Worm (Caenorhabditis elegans) whole organism, L4 larva: ENCODE data around the gene nac-3.
A peak's percentile ranks its signal among the peaks of the same experiment; 100 is the strongest.

Experiments
- D1046.2 ChIP-seq: fragments of 200-800 bp; sonication (Bioruptor generic); IDR thresholded peaks from 2 replicates; pipeline ENCODE4 v1.3.6; 2022; ENCODE audit warnings: missing genetic modification characterization, missing compliant biosample characterization
- F37D6.2 ChIP-seq: sonication (generic microtip); optimal IDR thresholded peaks from 2 replicates; lab custom pipeline; 2016; ENCODE audit warnings: mild to moderate bottlenecking, missing genetic modification characterization, missing compliant biosample characterization
- F44E2.7 ChIP-seq: fragments of 200-800 bp; sonication (Bioruptor generic); IDR thresholded peaks from 2 replicates; pipeline ENCODE4 v2.1.2; 2022; ENCODE audit warnings: missing genetic modification characterization, missing compliant biosample characterization
- Y48G9A.11 ChIP-seq: fragments of 200-800 bp; sonication (Bioruptor generic); IDR thresholded peaks from 2 replicates; pipeline ENCODE4 v1.3.6; 2022; ENCODE audit warnings: missing genetic modification reagents, missing genetic modification characterization, missing compliant biosample characterization
- Y5F2A.4 ChIP-seq: fragments of 200-800 bp; sonication (Bioruptor generic); optimal IDR thresholded peaks from 2 replicates; lab custom pipeline; 2018; ENCODE audit warnings: mild to moderate bottlenecking, missing genetic modification characterization, missing compliant biosample characterization
- ZK337.2 ChIP-seq: fragments of 200-800 bp; sonication (Bioruptor generic); IDR thresholded peaks from 2 replicates; pipeline ENCODE4 v1.3.6; 2022; ENCODE audit warnings: missing genetic modification reagents, missing genetic modification characterization, missing compliant biosample characterization
- ZK546.5 ChIP-seq, 2 experiments: sonication (generic microtip); optimal IDR thresholded peaks; 2 replicates each; lab custom pipeline; 2017; ENCODE audit warnings: missing biosample characterization in 2 of 2, missing genetic modification characterization in 2 of 2
- aha-1 ChIP-seq: fragments of 150-350 bp; peaks from one replicate; lab custom pipeline; 2014; ENCODE audit warnings: missing biosample characterization, missing genetic modification characterization
- aly-2 ChIP-seq: sonication (generic microtip); optimal IDR thresholded peaks from 2 replicates; lab custom pipeline; 2018; ENCODE audit warnings: missing biosample characterization, missing genetic modification characterization
- arid-1 ChIP-seq: fragments of 200-800 bp; sonication (Bioruptor generic); conservative IDR thresholded peaks from 2 replicates; pipeline ENCODE4 v1.3.6; 2022; ENCODE audit warnings: missing genetic modification reagents, missing genetic modification characterization, missing compliant biosample characterization
- ceh-20 ChIP-seq: fragments of 200-800 bp; sonication (Bioruptor generic); IDR thresholded peaks from 2 replicates; pipeline ENCODE4 v1.3.6; 2022; ENCODE audit warnings: missing genetic modification reagents, missing genetic modification characterization, missing compliant biosample characterization
- ceh-44 ChIP-seq: fragments of 200-800 bp; sonication (Bioruptor generic); IDR thresholded peaks from 2 replicates; pipeline ENCODE4 v1.3.6; 2022; ENCODE audit warnings: missing genetic modification reagents, missing genetic modification characterization, missing compliant biosample characterization
- ceh-62 ChIP-seq: sonication (generic microtip); optimal IDR thresholded peaks from 2 replicates; lab custom pipeline; 2017; ENCODE audit warnings: missing biosample characterization, missing genetic modification characterization
- daf-12 ChIP-seq: fragments of 150-350 bp; optimal IDR thresholded peaks from 2 replicates; lab custom pipeline; 2014; ENCODE audit warnings: missing biosample characterization, missing genetic modification reagents, missing genetic modification characterization
- daf-16 ChIP-seq, 3 experiments: sonication (generic microtip); optimal IDR thresholded peaks; 2 replicates each; lab custom pipeline; 2016 to 2017; ENCODE audit warnings: missing genetic modification characterization in 3 of 3, missing genetic modification reagents in 3 of 3, mild to moderate bottlenecking in 2 of 3, missing compliant biosample characterization in 2 of 3, missing biosample characterization in 1 of 3, moderate library complexity in 1 of 3
- daf-19 ChIP-seq: fragments of 200-800 bp; sonication (Bioruptor generic); conservative IDR thresholded peaks from 2 replicates; pipeline ENCODE4 v1.3.6; 2022; ENCODE audit warnings: missing genetic modification characterization, missing compliant biosample characterization
- dmd-6 ChIP-seq: fragments of 200-800 bp; sonication (Bioruptor generic); IDR thresholded peaks from 2 replicates; pipeline ENCODE4 v1.3.6; 2022; ENCODE audit warnings: missing genetic modification reagents, missing genetic modification characterization, missing compliant biosample characterization
- dpl-1 ChIP-seq: fragments of 150-350 bp; optimal IDR thresholded peaks from 2 replicates; lab custom pipeline; 2014; ENCODE audit warnings: missing biosample characterization, missing genetic modification reagents, missing genetic modification characterization
- fos-1 ChIP-seq: fragments of 150-350 bp; optimal IDR thresholded peaks from 2 replicates; lab custom pipeline; 2014; ENCODE audit warnings: missing biosample characterization, missing genetic modification characterization
- hlh-11 ChIP-seq: fragments of 200-800 bp; sonication (Bioruptor generic); optimal IDR thresholded peaks from 2 replicates; lab custom pipeline; 2018; ENCODE audit warnings: mild to moderate bottlenecking, missing genetic modification characterization, missing compliant biosample characterization
- hlh-30 ChIP-seq: sonication (generic microtip); optimal IDR thresholded peaks from 2 replicates; lab custom pipeline; 2017; ENCODE audit warnings: antibody characterized with exemption, mild to moderate bottlenecking, missing genetic modification characterization, missing compliant biosample characterization; ENCODE audit not compliant: insufficient read depth
- lin-13 ChIP-seq: fragments of 150-350 bp; optimal IDR thresholded peaks from 2 replicates; lab custom pipeline; 2014; ENCODE audit warnings: missing biosample characterization, missing genetic modification reagents, missing genetic modification characterization
- lin-15B ChIP-seq: fragments of 150-350 bp; sonication (generic microtip); optimal IDR thresholded peaks from 3 replicates; lab custom pipeline; 2014; ENCODE audit warnings: missing biosample characterization, missing genetic modification characterization
- lin-29 ChIP-seq: fragments of 200-800 bp; sonication (Bioruptor generic); IDR thresholded peaks from 2 replicates; pipeline ENCODE4 v1.3.6; 2022; ENCODE audit warnings: missing genetic modification reagents, missing genetic modification characterization, missing compliant biosample characterization
- madf-5 ChIP-seq, 2 experiments: fragments of 200-800 bp; sonication (Bioruptor generic); IDR thresholded peaks; 2 replicates each; pipeline ENCODE4 v1.3.6; 2022; ENCODE audit warnings: missing compliant biosample characterization in 2 of 2, missing genetic modification characterization in 2 of 2
- madf-9 ChIP-seq: fragments of 200-800 bp; sonication (Bioruptor generic); conservative IDR thresholded peaks from 2 replicates; pipeline ENCODE4 v1.3.6; 2022; ENCODE audit warnings: missing genetic modification reagents, missing genetic modification characterization, missing compliant biosample characterization
- mdl-1 ChIP-seq, 2 experiments: fragments of 150-350 bp in 1 of 2; sonication (generic microtip) in 1 of 2; optimal IDR thresholded peaks; 2 replicates each; lab custom pipeline; 2014 to 2017; ENCODE audit warnings: missing biosample characterization in 2 of 2, missing genetic modification characterization in 2 of 2
- mep-1 ChIP-seq: fragments of 150-350 bp; sonication (generic microtip); optimal IDR thresholded peaks from 3 replicates; lab custom pipeline; 2014; ENCODE audit warnings: missing biosample characterization, missing genetic modification characterization
- mxl-3 ChIP-seq: fragments of 200-800 bp; sonication (Bioruptor generic); optimal IDR thresholded peaks from 2 replicates; lab custom pipeline; 2018; ENCODE audit warnings: mild to moderate bottlenecking, missing genetic modification characterization, missing compliant biosample characterization
- nhr-10 ChIP-seq: fragments of 150-350 bp; optimal IDR thresholded peaks from 2 replicates; lab custom pipeline; 2014; ENCODE audit warnings: missing biosample characterization, missing genetic modification characterization
- nhr-102 ChIP-seq: sonication (generic microtip); optimal IDR thresholded peaks from 2 replicates; lab custom pipeline; 2016; ENCODE audit warnings: mild to moderate bottlenecking, missing genetic modification characterization, moderate library complexity, missing compliant biosample characterization
- nhr-237 ChIP-seq: sonication (generic microtip); optimal IDR thresholded peaks from 2 replicates; lab custom pipeline; 2017; ENCODE audit warnings: missing biosample characterization, missing genetic modification characterization
- nhr-28 ChIP-seq: fragments of 150-350 bp; optimal IDR thresholded peaks from 2 replicates; lab custom pipeline; 2014; ENCODE audit warnings: missing biosample characterization, missing genetic modification characterization
- nhr-41 ChIP-seq: fragments of 200-800 bp; sonication (Bioruptor generic); IDR thresholded peaks from 2 replicates; pipeline ENCODE4 v1.3.6; 2022; ENCODE audit warnings: missing genetic modification reagents, missing genetic modification characterization, missing compliant biosample characterization
- nhr-42 ChIP-seq: fragments of 200-800 bp; sonication (Bioruptor generic); IDR thresholded peaks from 2 replicates; pipeline ENCODE4 v1.3.6; 2022; ENCODE audit warnings: missing genetic modification characterization, missing compliant biosample characterization
- nhr-6 ChIP-seq: fragments of 150-350 bp; optimal IDR thresholded peaks from 2 replicates; lab custom pipeline; 2014; ENCODE audit warnings: missing biosample characterization, missing genetic modification characterization
- nhr-76 ChIP-seq: fragments of 150-350 bp; optimal IDR thresholded peaks from 2 replicates; lab custom pipeline; 2014; ENCODE audit warnings: missing biosample characterization, missing genetic modification characterization
- nhr-77 ChIP-seq: fragments of 150-350 bp; optimal IDR thresholded peaks from 2 replicates; lab custom pipeline; 2014; ENCODE audit warnings: missing biosample characterization, missing genetic modification characterization
- pha-4 ChIP-seq, 2 experiments: fragments of 150-350 bp in 1 of 2; fragments of 200-800 bp in 1 of 2; sonication (Bioruptor generic) in 1 of 2; IDR thresholded peaks in 1 of 2; optimal IDR thresholded peaks in 1 of 2; 2 replicates each; pipeline versions ENCODE4 v1.3.6 to Lab custom; 2014 to 2022; ENCODE audit warnings: missing genetic modification characterization in 2 of 2, missing genetic modification reagents in 2 of 2, missing biosample characterization in 1 of 2, missing compliant biosample characterization in 1 of 2
- pqm-1 ChIP-seq: sonication (generic microtip); optimal IDR thresholded peaks from 2 replicates; lab custom pipeline; 2017; ENCODE audit warnings: missing biosample characterization, missing genetic modification characterization
- rbr-2 ChIP-seq: sonication (generic microtip); optimal IDR thresholded peaks from 2 replicates; lab custom pipeline; 2016; ENCODE audit warnings: missing genotype, missing genetic modification characterization, missing compliant biosample characterization
- saeg-2 ChIP-seq: fragments of 200-800 bp; sonication (Bioruptor generic); IDR thresholded peaks from 2 replicates; pipeline ENCODE4 v1.3.6; 2022; ENCODE audit warnings: missing genetic modification reagents, missing genetic modification characterization, missing compliant biosample characterization
- sdz-12 ChIP-seq: fragments of 200-800 bp; sonication (Bioruptor generic); optimal IDR thresholded peaks from 2 replicates; lab custom pipeline; 2018; ENCODE audit warnings: mild to moderate bottlenecking, missing genetic modification characterization, missing compliant biosample characterization
- snpc-1.2 ChIP-seq: fragments of 200-800 bp; sonication (Bioruptor generic); IDR thresholded peaks from 2 replicates; pipeline ENCODE4 v1.3.6; 2022; ENCODE audit warnings: missing genetic modification reagents, missing genetic modification characterization, missing compliant biosample characterization
- spr-3 ChIP-seq: fragments of 200-800 bp; sonication (Bioruptor generic); optimal IDR thresholded peaks from 2 replicates; lab custom pipeline; 2018; ENCODE audit warnings: mild to moderate bottlenecking, missing genetic modification characterization, missing compliant biosample characterization
- unc-130 ChIP-seq: sonication (generic microtip); optimal IDR thresholded peaks from 2 replicates; lab custom pipeline; 2016; ENCODE audit warnings: missing genetic modification reagents, missing genetic modification characterization, missing compliant biosample characterization
- unc-39 ChIP-seq: sonication (generic microtip); optimal IDR thresholded peaks from 2 replicates; lab custom pipeline; 2017; ENCODE audit warnings: missing biosample characterization, missing genetic modification characterization
- unc-62 ChIP-seq, 3 experiments: fragments of 150-350 bp in 1 of 3; sonication (generic microtip); optimal IDR thresholded peaks in 2 of 3; peaks in 1 of 3; 1 replicate in 1 of 3; 2 replicates in 2 of 3; lab custom pipeline; 2014 to 2017; ENCODE audit warnings: missing biosample characterization in 3 of 3, missing genetic modification characterization in 3 of 3, missing genetic modification reagents in 3 of 3, missing genotype in 1 of 3
- zfp-2 ChIP-seq: sonication (generic microtip); optimal IDR thresholded peaks from 2 replicates; lab custom pipeline; 2016; ENCODE audit warnings: mild to moderate bottlenecking, missing genetic modification characterization, missing compliant biosample characterization
- zip-11 ChIP-seq: fragments of 200-800 bp; sonication (Bioruptor generic); IDR thresholded peaks from 2 replicates; pipeline ENCODE4 v1.3.6; 2022; ENCODE audit warnings: missing genetic modification characterization, missing compliant biosample characterization
- zip-2 ChIP-seq: fragments of 150-350 bp; optimal IDR thresholded peaks from 2 replicates; lab custom pipeline; 2014; ENCODE audit warnings: missing biosample characterization, missing genetic modification characterization
- ztf-11 ChIP-seq: fragments of 150-350 bp; optimal IDR thresholded peaks from 2 replicates; lab custom pipeline; 2014; ENCODE audit warnings: missing biosample characterization, missing genetic modification characterization

The nac-3 gene

ce11 chrIII:10151719-10152118 is 876 bp upstream of the nac-3 start (continued):
- TF ChIP-seq fos-1 (tag; lab: Kevin White, UChicago), result no peak
- TF ChIP-seq Y5F2A.4 (GFP tag; lab: Kevin White, UChicago), result no peak
- no peak for TF ChIP-seq nhr-6 (tag; lab: Kevin White, UChicago)
- no peak for TF ChIP-seq zip-11 (GFP tag; lab: Robert Waterston, UW)
- TF ChIP-seq ztf-11 (tag; lab: Kevin White, UChicago), result no peak
- no peak for TF ChIP-seq Y48G9A.11 (GFP tag; lab: Robert Waterston, UW)
- TF ChIP-seq nhr-237, result no peak
- no peak for TF ChIP-seq lin-29 (GFP tag; lab: Robert Waterston, UW)
- peak in 1 of 2 experiments; percentile 7 for TF ChIP-seq mdl-1 (tag; optimal IDR thresholded peaks at IDR 0.05; lab: Kevin White, UChicago)
- no peak for TF ChIP-seq madf-9
- no peak for TF ChIP-seq snpc-1.2
- no peak for TF ChIP-seq nhr-102 (tag; lab: Kevin White, UChicago)
- no peak for TF ChIP-seq D1046.2 (GFP tag; lab: Robert Waterston, UW)
- no peak for TF ChIP-seq ZK337.2
- TF ChIP-seq ceh-62 (tag; lab: Kevin White, UChicago), result no peak
- TF ChIP-seq mep-1, result peak; percentile 42
- TF ChIP-seq zfp-2 (tag; lab: Kevin White, UChicago), result no peak
- no peak for TF ChIP-seq madf-5 (GFP tag; IDR thresholded peaks at IDR 0.05; lab: Robert Waterston, UW)
- TF ChIP-seq aha-1 (tag; lab: Kevin White, UChicago), result peak; percentile 11
- peak; percentile 22 for TF ChIP-seq hlh-30 (tag; lab: Kevin White, UChicago)
- no peak for TF ChIP-seq nhr-10 (tag; lab: Kevin White, UChicago)
- TF ChIP-seq nhr-28, result no peak
- TF ChIP-seq pqm-1 (tag; lab: Kevin White, UChicago), result no peak
- TF ChIP-seq dpl-1, result no peak
- TF ChIP-seq daf-19 (GFP tag; lab: Robert Waterston, UW), result no peak
- TF ChIP-seq ceh-20 (GFP tag; lab: Robert Waterston, UW), result no peak
- peak; percentile 32 for TF ChIP-seq hlh-11 (tag; lab: Kevin White, UChicago)
- TF ChIP-seq sdz-12 (GFP tag; lab: Kevin White, UChicago), result no peak
- no peak for TF ChIP-seq pha-4 (GFP tag; IDR thresholded peaks at IDR 0.05; lab: Robert Waterston, UW)
- no peak for TF ChIP-seq pha-4 (tag; optimal IDR thresholded peaks at IDR 0.05; lab: Kevin White, UChicago)
- no peak for TF ChIP-seq zip-2
- TF ChIP-seq nhr-76 (tag; lab: Kevin White, UChicago), result no peak
- TF ChIP-seq lin-13 (GFP tag; lab: Kevin White, UChicago), result no peak
- no peak for TF ChIP-seq spr-3 (GFP tag; lab: Kevin White, UChicago)
- TF ChIP-seq F44E2.7, result no peak
- TF ChIP-seq ZK546.5 (tag; optimal IDR thresholded peaks at IDR 0.05; lab: Kevin White, UChicago), result no peak
- TF ChIP-seq nhr-41 (GFP tag; lab: Robert Waterston, UW), result no peak
- TF ChIP-seq nhr-77 (tag; lab: Kevin White, UChicago), result no peak
- no peak for TF ChIP-seq daf-12 (tag; lab: Kevin White, UChicago)
- no peak for TF ChIP-seq daf-16 (GFP tag; optimal IDR thresholded peaks at IDR 0.05; lab: Kevin White, UChicago)
- no peak for TF ChIP-seq daf-16 (tag; optimal IDR thresholded peaks at IDR 0.05; lab: Kevin White, UChicago)
- TF ChIP-seq unc-130 (GFP tag; lab: Kevin White, UChicago), result no peak
- TF ChIP-seq nhr-42 (GFP tag; lab: Robert Waterston, UW), result no peak
- TF ChIP-seq F37D6.2 (tag; lab: Kevin White, UChicago), result no peak
- no peak for TF ChIP-seq unc-39 (tag; lab: Kevin White, UChicago)
- TF ChIP-seq aly-2 (tag; lab: Kevin White, UChicago), result no peak
- no peak for TF ChIP-seq saeg-2 (GFP tag; lab: Robert Waterston, UW)
- no peak for TF ChIP-seq dmd-6
- TF ChIP-seq mxl-3, result no peak
- no peak for TF ChIP-seq rbr-2 (tag; lab: Kevin White, UChicago)
- TF ChIP-seq lin-15B (tag; lab: Kevin White, UChicago), result no peak
- TF ChIP-seq ceh-44 (GFP tag; lab: Robert Waterston, UW), result no peak
- TF ChIP-seq arid-1 (GFP tag; lab: Robert Waterston, UW), result no peak; the same call in 1 of the 2 replicates
- TF ChIP-seq unc-62 (GFP tag; optimal IDR thresholded peaks at IDR 0.05 in 1 of 2; lab: Kevin White, UChicago), result no peak
- TF ChIP-seq unc-62 (tag; optimal IDR thresholded peaks at IDR 0.05; lab: Kevin White, UChicago), result no peak
